Fruit fly (Drosophila melanogaster) whole organism, embryonic: Measurements from ENCODE around the gene CG10005.

ENCODE experiments used
- Ada2b ChIP-seq: fragments of 200-800 bp; sonication (Bioruptor generic); IDR thresholded peaks from 2 replicates; pipeline ENCODE4 v1.3.6; 2022; ENCODE audit warnings: missing biosample characterization, missing genetic modification characterization
- CG10147 ChIP-seq: fragments of 200-800 bp; sonication (Bioruptor generic); optimal IDR thresholded peaks from 2 replicates; lab custom pipeline; 2019; ENCODE audit warnings: missing biosample characterization, mild to moderate bottlenecking, missing genetic modification characterization, moderate library complexity
- CG1024 ChIP-seq: fragments of 200-800 bp; sonication (Bioruptor generic); IDR thresholded peaks from 2 replicates; pipeline ENCODE4 v1.3.6; 2022; ENCODE audit warnings: missing biosample characterization, missing genetic modification characterization
- CG10462 ChIP-seq: fragments of 200-800 bp; sonication (Bioruptor generic); optimal IDR thresholded peaks from 2 replicates; lab custom pipeline; 2016; ENCODE audit warnings: missing biosample characterization, missing genetic modification characterization
- CG12769 ChIP-seq: fragments of 200-800 bp; sonication (Bioruptor generic); optimal IDR thresholded peaks from 2 replicates; lab custom pipeline; 2019; ENCODE audit warnings: missing biosample characterization, mild to moderate bottlenecking, missing genetic modification characterization, moderate library complexity
- CG13624 ChIP-seq: fragments of 200-800 bp; sonication (Bioruptor generic); optimal IDR thresholded peaks from 2 replicates; lab custom pipeline; 2016; ENCODE audit warnings: missing biosample characterization, missing genetic modification characterization
- CG15479 ChIP-seq: fragments of 200-800 bp; sonication (Bioruptor generic); optimal IDR thresholded peaks from 3 replicates; lab custom pipeline; 2019; ENCODE audit warnings: missing biosample characterization, mild to moderate bottlenecking, missing genetic modification characterization, moderate library complexity
- CG15601 ChIP-seq: fragments of 200-800 bp; sonication (Bioruptor generic); optimal IDR thresholded peaks from 3 replicates; lab custom pipeline; 2019; ENCODE audit warnings: missing biosample characterization, mild to moderate bottlenecking, missing genetic modification characterization, moderate library complexity
- CG16779 ChIP-seq: fragments of 200-800 bp; sonication (Bioruptor generic); IDR thresholded peaks from 2 replicates; pipeline ENCODE4 v1.3.6; 2022; ENCODE audit warnings: missing biosample characterization, missing genetic modification characterization
- CG34376 ChIP-seq: fragments of 200-800 bp; sonication (Bioruptor generic); optimal IDR thresholded peaks from 2 replicates; lab custom pipeline; 2018; ENCODE audit warnings: missing biosample characterization, mild to moderate bottlenecking, missing genetic modification characterization
- CG4328 ChIP-seq: fragments of 200-800 bp; sonication (Bioruptor generic); optimal IDR thresholded peaks from 3 replicates; lab custom pipeline; 2017; ENCODE audit warnings: missing biosample characterization, missing genetic modification reagents, missing genetic modification characterization
- CG7928 ChIP-seq: fragments of 200-800 bp; sonication (Bioruptor generic); optimal IDR thresholded peaks from 2 replicates; lab custom pipeline; 2017; ENCODE audit warnings: missing biosample characterization, mild to moderate bottlenecking, missing genetic modification characterization
- CG7963 ChIP-seq: fragments of 200-800 bp; sonication (Bioruptor generic); IDR thresholded peaks from 3 replicates; pipeline ENCODE4 v1.3.6; 2022; ENCODE audit warnings: missing biosample characterization, missing genetic modification characterization; ENCODE audit not compliant: partially characterized antibody
- CG8290 ChIP-seq, 3 experiments: fragments of 200-800 bp; sonication (Bioruptor generic); optimal IDR thresholded peaks; 2 replicates each; lab custom pipeline; 2016 to 2019; ENCODE audit warnings: missing biosample characterization in 3 of 3, missing genetic modification characterization in 3 of 3, mild to moderate bottlenecking in 2 of 3, moderate library complexity in 1 of 3
- CG8388 ChIP-seq: fragments of 200-800 bp; sonication (Bioruptor generic); optimal IDR thresholded peaks from 2 replicates; lab custom pipeline; 2019; ENCODE audit warnings: missing biosample characterization, mild to moderate bottlenecking, missing genetic modification characterization, moderate library complexity
- CG9817 ChIP-seq: fragments of 200-800 bp; sonication (Bioruptor generic); optimal IDR thresholded peaks from 2 replicates; lab custom pipeline; 2018; ENCODE audit warnings: missing biosample characterization, mild to moderate bottlenecking, missing genetic modification characterization, moderate library complexity
- Camta ChIP-seq: fragments of 200-800 bp; sonication (Bioruptor generic); optimal IDR thresholded peaks from 2 replicates; lab custom pipeline; 2016; ENCODE audit warnings: missing biosample characterization, missing genetic modification characterization
- Chrac-16 ChIP-seq: fragments of 200-800 bp; sonication (Bioruptor generic); optimal IDR thresholded peaks from 3 replicates; lab custom pipeline; 2016; ENCODE audit warnings: missing biosample characterization, missing genetic modification characterization
- Kr ChIP-seq: fragments of 200-800 bp; sonication (Bioruptor generic); optimal IDR thresholded peaks from 2 replicates; lab custom pipeline; 2017; ENCODE audit warnings: missing biosample characterization, mild to moderate bottlenecking, missing genetic modification characterization
- Lhr ChIP-seq: fragments of 200-800 bp; sonication (Bioruptor generic); optimal IDR thresholded peaks from 3 replicates; lab custom pipeline; 2017; ENCODE audit warnings: mild to moderate bottlenecking, missing biosample characterization, missing genetic modification reagents, missing genetic modification characterization
- MTF-1 ChIP-seq: fragments of 200-800 bp; sonication (Bioruptor generic); optimal IDR thresholded peaks from 2 replicates; lab custom pipeline; 2018; ENCODE audit warnings: missing biosample characterization, mild to moderate bottlenecking, missing genetic modification characterization, borderline replicate concordance
- Mrtf ChIP-seq: fragments of 200-800 bp; sonication (Bioruptor generic); IDR thresholded peaks from 3 replicates; pipeline ENCODE4 v1.3.6; 2022; ENCODE audit warnings: missing biosample characterization, missing genetic modification characterization
- Neu2 ChIP-seq: fragments of 200-800 bp; sonication (Bioruptor generic); optimal IDR thresholded peaks from 3 replicates; lab custom pipeline; 2016; ENCODE audit warnings: missing biosample characterization, missing genetic modification characterization, borderline replicate concordance
- Nf-YA ChIP-seq: fragments of 200-800 bp; sonication (Bioruptor generic); IDR thresholded peaks from 2 replicates; pipeline ENCODE4 v1.3.6; 2022; ENCODE audit warnings: missing biosample characterization, missing genetic modification characterization
- Oaz ChIP-seq: fragments of 200-800 bp; sonication (Bioruptor generic); IDR thresholded peaks from 2 replicates; pipeline ENCODE4 v1.3.6; 2022; ENCODE audit warnings: missing biosample characterization, missing genetic modification characterization
- Rx ChIP-seq: fragments of 200-800 bp; sonication (Bioruptor generic); IDR thresholded peaks from 2 replicates; pipeline ENCODE4 v1.3.6; 2022; ENCODE audit warnings: missing biosample characterization, missing genetic modification characterization
- Trl ChIP-seq, 3 experiments: fragments of >200 bp in 2 of 3; fragments of 200-800 bp in 1 of 3; sonication (Bioruptor generic) in 1 of 3; optimal IDR thresholded peaks; 2 replicates in 1 of 3; 3 replicates in 2 of 3; lab custom pipeline; 2016 to 2017; ENCODE audit warnings: missing biosample characterization in 1 of 3, missing genetic modification characterization in 1 of 3
- cg ChIP-seq: fragments of 200-800 bp; sonication (Bioruptor generic); optimal IDR thresholded peaks from 3 replicates; lab custom pipeline; 2019; ENCODE audit warnings: missing biosample characterization, mild to moderate bottlenecking, missing genetic modification characterization, moderate library complexity
- chn ChIP-seq: fragments of 200-800 bp; sonication (Bioruptor generic); optimal IDR thresholded peaks from 2 replicates; lab custom pipeline; 2016; ENCODE audit warnings: missing biosample characterization, missing genetic modification characterization
- ci ChIP-seq: fragments of 200-800 bp; sonication (Bioruptor generic); IDR thresholded peaks from 3 replicates; pipeline ENCODE4 v1.3.6; 2022; ENCODE audit warnings: missing biosample characterization, missing genetic modification characterization
- crc ChIP-seq: fragments of 200-800 bp; sonication (Bioruptor generic); optimal IDR thresholded peaks from 2 replicates; lab custom pipeline; 2016; ENCODE audit warnings: missing biosample characterization, missing genetic modification characterization
- croc ChIP-seq: fragments of 200-800 bp; sonication (Bioruptor generic); conservative IDR thresholded peaks from 3 replicates; pipeline ENCODE4 v1.3.6; 2022; ENCODE audit warnings: missing biosample characterization, missing genetic modification characterization
- crol ChIP-seq: fragments of 200-800 bp; sonication (Bioruptor generic); IDR thresholded peaks from 2 replicates; pipeline ENCODE4 v1.3.6; 2022; ENCODE audit warnings: missing biosample characterization, missing genetic modification characterization
- fd102C ChIP-seq: fragments of 200-800 bp; sonication (Bioruptor generic); optimal IDR thresholded peaks from 2 replicates; lab custom pipeline; 2018; ENCODE audit warnings: missing biosample characterization, mild to moderate bottlenecking, missing genetic modification characterization, moderate library complexity
- h ChIP-seq: fragments of >200 bp; optimal IDR thresholded peaks from 2 replicates; lab custom pipeline; 2017
- her ChIP-seq: fragments of 200-800 bp; sonication (Bioruptor generic); optimal IDR thresholded peaks from 2 replicates; lab custom pipeline; 2016; ENCODE audit warnings: missing biosample characterization, missing genetic modification characterization
- hkb ChIP-seq, 2 experiments: fragments of 200-800 bp in 1 of 2; fragments of >200 bp in 1 of 2; sonication (Bioruptor generic) in 1 of 2; IDR thresholded peaks in 1 of 2; optimal IDR thresholded peaks in 1 of 2; 2 replicates each; pipeline versions ENCODE4 v1.3.6 to Lab custom; 2017 to 2022; ENCODE audit warnings: missing biosample characterization in 1 of 2, missing genetic modification characterization in 1 of 2
- jigr1 ChIP-seq: fragments of 200-800 bp; sonication (Bioruptor generic); IDR thresholded peaks from 3 replicates; pipeline ENCODE4 v1.3.6; 2022; ENCODE audit warnings: missing biosample characterization, missing genetic modification characterization
- lola ChIP-seq, 3 experiments: fragments of >200 bp in 2 of 3; fragments of 200-800 bp in 1 of 3; sonication (Bioruptor generic) in 1 of 3; optimal IDR thresholded peaks; 2 replicates each; lab custom pipeline; 2017 to 2019; ENCODE audit warnings: missing biosample characterization in 3 of 3, missing genetic modification characterization in 3 of 3, mild to moderate bottlenecking in 1 of 3, moderate library complexity in 1 of 3
- nmo ChIP-seq: fragments of 200-800 bp; sonication (Bioruptor generic); optimal IDR thresholded peaks from 2 replicates; lab custom pipeline; 2018; ENCODE audit warnings: missing biosample characterization, mild to moderate bottlenecking, missing genetic modification characterization, moderate library complexity
- prd ChIP-seq, 3 experiments: fragments of >200 bp in 2 of 3; fragments of 200-800 bp in 1 of 3; sonication (Bioruptor generic) in 1 of 3; optimal IDR thresholded peaks in 2 of 3; IDR thresholded peaks in 1 of 3; 2 replicates in 2 of 3; 3 replicates in 1 of 3; pipeline versions ENCODE4 v1.3.6 to Lab custom; 2017 to 2022; ENCODE audit warnings: missing biosample characterization in 1 of 3, missing genetic modification characterization in 1 of 3
- pzg ChIP-seq: fragments of 200-800 bp; sonication (Bioruptor generic); optimal IDR thresholded peaks from 3 replicates; lab custom pipeline; 2018; ENCODE audit warnings: missing biosample characterization, mild to moderate bottlenecking, missing genetic modification characterization, moderate library complexity
- ranshi ChIP-seq: fragments of 200-800 bp; sonication (Bioruptor generic); IDR thresholded peaks from 2 replicates; pipeline ENCODE4 v1.3.6; 2022; ENCODE audit warnings: missing biosample characterization, missing genetic modification characterization
- row ChIP-seq: fragments of 200-800 bp; sonication (Bioruptor generic); IDR thresholded peaks from 3 replicates; pipeline ENCODE4 v1.3.6; 2022; ENCODE audit warnings: missing biosample characterization, missing genetic modification characterization
- stc ChIP-seq: fragments of 200-800 bp; sonication (Bioruptor generic); IDR thresholded peaks from 2 replicates; pipeline ENCODE4 v1.3.6; 2022; ENCODE audit warnings: missing biosample characterization, missing genetic modification characterization
- trh ChIP-seq: fragments of 200-800 bp; sonication (Bioruptor generic); optimal IDR thresholded peaks from 2 replicates; lab custom pipeline; 2016; ENCODE audit warnings: missing biosample characterization, missing genetic modification characterization
- wek ChIP-seq: fragments of 200-800 bp; sonication (Bioruptor generic); optimal IDR thresholded peaks from 3 replicates; lab custom pipeline; 2018; ENCODE audit warnings: missing biosample characterization, mild to moderate bottlenecking, missing genetic modification characterization, moderate library complexity

CG10005 gene

dm6 chr3R:11947079-11947869 lies 29.7 kb downstream of the CG10005 start (continued):
- TF ChIP-seq CG8290 (GFP tag; optimal IDR thresholded peaks at IDR 0.05; lab: Kevin White, UChicago) (no peak), CG8290 (tag; optimal IDR thresholded peaks at IDR 0.05; lab: Kevin White, UChicago) (peak in 1 of 2 experiments; percentile 73), Lhr (GFP tag; lab: Kevin White, UChicago) (no peak), row (GFP tag; lab: Robert Waterston, UW) (peak; percentile 56), ci (GFP tag; lab: Robert Waterston, UW) (peak; percentile 27; the same call in 2 of the 3 replicates), nmo (GFP tag; lab: Kevin White, UChicago) (peak; percentile 4), Camta (GFP tag; lab: Kevin White, UChicago) (no peak), Chrac-16 (GFP tag; lab: Kevin White, UChicago) (no peak), fd102C (GFP tag; lab: Kevin White, UChicago) (no peak), stc (no peak), lola (GFP tag; optimal IDR thresholded peaks at IDR 0.05; lab: Kevin White, UChicago) (no peak), her (no peak), chn (GFP tag; lab: Kevin White, UChicago) (peak; percentile 18), Nf-YA (GFP tag; lab: Robert Waterston, UW) (no peak), wek (no peak), CG12769 (tag; lab: Kevin White, UChicago) (peak; percentile 18), cg (GFP tag; lab: Kevin White, UChicago) (no peak), Mrtf (GFP tag; lab: Robert Waterston, UW) (0 out of 3 replicates have a peak, but pooled peaks have one; percentile 33), Kr (no peak), crc (no peak), Ada2b (GFP tag; lab: Robert Waterston, UW) (0 out of 2 replicates have a peak, but pooled peaks have one; percentile 17), trh (GFP tag; lab: Kevin White, UChicago) (no peak), CG34376 (GFP tag; lab: Kevin White, UChicago) (no peak), crol (peak; percentile 43), CG10147 (GFP tag; lab: Kevin White, UChicago) (no peak), MTF-1 (GFP tag; lab: Kevin White, UChicago) (no peak), CG7928 (GFP tag; lab: Kevin White, UChicago) (no peak), h (no peak), hkb (optimal IDR thresholded peaks at IDR 0.05; lab: Kevin White, UChicago) (no peak), hkb (GFP tag; IDR thresholded peaks at IDR 0.05; lab: Robert Waterston, UW) (0 out of 2 replicates have a peak, but pooled peaks have one; percentile 11), ranshi (peak; percentile 62; the same call in 1 of the 2 replicates), jigr1 (GFP tag; lab: Robert Waterston, UW) (no peak), prd (optimal IDR thresholded peaks at IDR 0.05; lab: Kevin White, UChicago) (no peak), prd (GFP tag; IDR thresholded peaks at IDR 0.05; lab: Robert Waterston, UW) (peak; percentile 56; the same call in 2 of the 3 replicates), Trl (optimal IDR thresholded peaks at IDR 0.05; lab: Kevin White, UChicago) (no peak), Trl (GFP tag; optimal IDR thresholded peaks at IDR 0.05; lab: Kevin White, UChicago) (no peak), CG15601 (tag; lab: Kevin White, UChicago) (no peak), CG9817 (peak; percentile 3), CG16779 (GFP tag; lab: Robert Waterston, UW) (no peak), CG4328 (GFP tag; lab: Kevin White, UChicago) (no peak), croc (GFP tag; lab: Robert Waterston, UW) (no peak), CG1024 (GFP tag; lab: Robert Waterston, UW) (0 out of 2 replicates have a peak, but pooled peaks have one; percentile 5), CG7963 (GFP tag; lab: Robert Waterston, UW) (no peak), Rx (GFP tag; lab: Robert Waterston, UW) (0 out of 2 replicates have a peak, but pooled peaks have one; percentile 19), Oaz (GFP tag; lab: Robert Waterston, UW) (no peak; the same call in 1 of the 2 replicates), CG10462 (GFP tag; lab: Kevin White, UChicago) (no peak), CG13624 (GFP tag; lab: Kevin White, UChicago) (no peak), CG8388 (no peak), pzg (no peak), CG15479 (no peak), Neu2 (GFP tag; lab: Kevin White, UChicago) (no peak)
